Worm (Caenorhabditis elegans): ENCODE results near the gene C25D7.9.

DNA sequence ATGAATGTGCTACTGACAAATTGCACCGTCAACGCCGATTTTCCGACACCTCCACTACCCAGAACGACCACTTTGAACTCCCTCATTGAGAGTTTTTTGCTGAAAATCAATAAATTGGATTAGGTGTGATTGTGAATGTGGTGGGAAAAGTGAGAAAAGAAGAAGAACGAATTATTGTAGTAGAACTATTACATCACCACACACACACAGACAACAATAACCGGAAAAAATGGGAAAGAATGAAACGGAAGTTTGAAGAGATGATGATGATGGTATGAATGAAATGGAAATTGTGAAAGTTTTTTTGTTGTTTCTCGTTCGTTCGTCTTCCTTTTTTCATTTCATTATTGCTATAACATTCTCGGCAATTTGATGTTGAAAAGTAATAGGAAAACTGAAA, 948 bp upstream of the C25D7.9 start, which contains the start of gene rap-2:
- no peak for TF ChIP-seq unc-62 (GFP tag; optimal IDR thresholded peaks at IDR 0.05)
- no peak for TF ChIP-seq nhr-28 (tag; optimal IDR thresholded peaks at IDR 0.05)
- no peak for TF ChIP-seq nhr-76 (tag; optimal IDR thresholded peaks at IDR 0.05)
- no peak for TF ChIP-seq elt-1 (tag; optimal IDR thresholded peaks at IDR 0.05; ENCODE audit: borderline replicate concordance, insufficient read depth)
- no peak for TF ChIP-seq unc-39 (tag; optimal IDR thresholded peaks at IDR 0.05)
- TF ChIP-seq ztf-11 (tag; optimal IDR thresholded peaks at IDR 0.05), result no peak
- TF ChIP-seq snpc-4 (tag; optimal IDR thresholded peaks at IDR 0.05), result no peak
- TF ChIP-seq lin-13 (tag; optimal IDR thresholded peaks at IDR 0.05), result no peak
- TF ChIP-seq elt-3 (tag; optimal IDR thresholded peaks at IDR 0.05), result no peak
- TF ChIP-seq pha-4 (tag; optimal IDR thresholded peaks at IDR 0.05), result no peak
- TF ChIP-seq bed-3 (GFP tag; optimal IDR thresholded peaks at IDR 0.05), result no peak

Measured in whole organism, mixed stage, embryonic.